Fruit fly (Drosophila melanogaster): ENCODE measurements around the gene CG14153.

CG14153 gene

dm6 chr3L:10658362-10659127, 15.2 kb downstream of the CG14153 start:
- no peak for TF ChIP-seq CG17806 (tag; optimal IDR thresholded peaks at IDR 0.05)
- TF ChIP-seq Snoo (tag; optimal IDR thresholded peaks at IDR 0.05), result no peak
- no peak for TF ChIP-seq CG14655 (GFP tag; optimal IDR thresholded peaks at IDR 0.05)
- no peak for TF ChIP-seq EcR (GFP tag; optimal IDR thresholded peaks at IDR 0.05)
- TF ChIP-seq fd96Ca (GFP tag; IDR thresholded peaks at IDR 0.05), result no peak
- no peak for TF ChIP-seq Pif1B (GFP tag; optimal IDR thresholded peaks at IDR 0.05)
- no peak for TF ChIP-seq Pif1A (GFP tag; optimal IDR thresholded peaks at IDR 0.05)
- TF ChIP-seq D1 (tag; optimal IDR thresholded peaks at IDR 0.05), result no peak
- no peak for TF ChIP-seq CG8159 (tag; optimal IDR thresholded peaks at IDR 0.05)
- TF ChIP-seq CG34367 (tag; optimal IDR thresholded peaks at IDR 0.05), result no peak
- no peak for TF ChIP-seq CG15710 (tag; optimal IDR thresholded peaks at IDR 0.05)
- no peak for TF ChIP-seq rn (GFP tag; IDR thresholded peaks at IDR 0.05)
- TF ChIP-seq CG4496 (GFP tag; IDR thresholded peaks at IDR 0.05), result no peak
- no peak for TF ChIP-seq CG32121 (GFP tag; IDR thresholded peaks at IDR 0.05)
- TF ChIP-seq CG9948 (tag; optimal IDR thresholded peaks at IDR 0.05), result no peak
- no peak for TF ChIP-seq gl (tag; optimal IDR thresholded peaks at IDR 0.05)
- no peak for TF ChIP-seq CG12605 (GFP tag; IDR thresholded peaks at IDR 0.05)
- no peak for TF ChIP-seq CG8301 (tag; optimal IDR thresholded peaks at IDR 0.05)
- TF ChIP-seq CG10348 (GFP tag; IDR thresholded peaks at IDR 0.05), result no peak
- no peak for TF ChIP-seq CG13204 (GFP tag; optimal IDR thresholded peaks at IDR 0.05)

dm6 chr3L:10659524-10659923, 16.2 kb downstream of the CG14153 start:
- TF ChIP-seq D1 (tag; optimal IDR thresholded peaks at IDR 0.05), result no peak
- TF ChIP-seq Pif1A (GFP tag; optimal IDR thresholded peaks at IDR 0.05), result no peak
- TF ChIP-seq CG9948 (tag; optimal IDR thresholded peaks at IDR 0.05), result no peak
- TF ChIP-seq CG17806 (tag; optimal IDR thresholded peaks at IDR 0.05), result no peak
- TF ChIP-seq CG10348 (GFP tag; IDR thresholded peaks at IDR 0.05), result no peak
- TF ChIP-seq CG15710 (tag; optimal IDR thresholded peaks at IDR 0.05), result no peak
- TF ChIP-seq Pif1B (GFP tag; optimal IDR thresholded peaks at IDR 0.05), result no peak
- TF ChIP-seq CG32121 (GFP tag; IDR thresholded peaks at IDR 0.05), result no peak
- TF ChIP-seq CG8301 (tag; optimal IDR thresholded peaks at IDR 0.05), result no peak

dm6 chr3L:10659993-10660743, 16.8 kb downstream of the CG14153 start:
- no peak for TF ChIP-seq Pif1B (GFP tag; optimal IDR thresholded peaks at IDR 0.05)
- TF ChIP-seq Pif1A (GFP tag; optimal IDR thresholded peaks at IDR 0.05), result no peak
- TF ChIP-seq CG34367 (tag; optimal IDR thresholded peaks at IDR 0.05), result peak; percentile 12
- TF ChIP-seq CG8159 (tag; optimal IDR thresholded peaks at IDR 0.05), result peak; percentile 10
- TF ChIP-seq CG14655 (GFP tag; optimal IDR thresholded peaks at IDR 0.05), result no peak
- no peak for TF ChIP-seq CG17806 (tag; optimal IDR thresholded peaks at IDR 0.05)

- TF ChIP-seq CG34367 (tag; optimal IDR thresholded peaks at IDR 0.05), result no peak
- TF ChIP-seq CG17806 (tag; optimal IDR thresholded peaks at IDR 0.05), result no peak
- peak; percentile 23; the same call in 1 of the 2 replicates for TF ChIP-seq Ets98B (GFP tag; IDR thresholded peaks at IDR 0.05)
- peak; percentile 62 for TF ChIP-seq D1 (tag; optimal IDR thresholded peaks at IDR 0.05)
- TF ChIP-seq EcR (GFP tag; optimal IDR thresholded peaks at IDR 0.05), result peak; percentile 45
- TF ChIP-seq CG9948 (tag; optimal IDR thresholded peaks at IDR 0.05), result no peak
- no peak for TF ChIP-seq Snoo (tag; optimal IDR thresholded peaks at IDR 0.05)
- TF ChIP-seq gl (tag; optimal IDR thresholded peaks at IDR 0.05), result no peak
- TF ChIP-seq CG15710 (tag; optimal IDR thresholded peaks at IDR 0.05), result peak; percentile 36
- peak; percentile 42 for TF ChIP-seq Pif1A (GFP tag; optimal IDR thresholded peaks at IDR 0.05)
- TF ChIP-seq CG10348 (GFP tag; IDR thresholded peaks at IDR 0.05), result no peak
- no peak for TF ChIP-seq CG8159 (tag; optimal IDR thresholded peaks at IDR 0.05)
- no peak for TF ChIP-seq rn (GFP tag; IDR thresholded peaks at IDR 0.05)
- no peak for TF ChIP-seq CG13204 (GFP tag; optimal IDR thresholded peaks at IDR 0.05)
- peak; percentile 19 for TF ChIP-seq Pif1B (GFP tag; optimal IDR thresholded peaks at IDR 0.05)
- no peak for TF ChIP-seq CG14655 (GFP tag; optimal IDR thresholded peaks at IDR 0.05)
- TF ChIP-seq CG8301 (tag; optimal IDR thresholded peaks at IDR 0.05), result peak; percentile 9
- TF ChIP-seq CG12605 (GFP tag; IDR thresholded peaks at IDR 0.05), result no peak
- TF ChIP-seq CG4496 (GFP tag; IDR thresholded peaks at IDR 0.05), result peak; percentile 31; the same call in 2 of the 3 replicates
- TF ChIP-seq fd96Ca (GFP tag; IDR thresholded peaks at IDR 0.05), result peak; percentile 13; the same call in 1 of the 3 replicates
- TF ChIP-seq CG32121 (GFP tag; IDR thresholded peaks at IDR 0.05), result peak; percentile 49; the same call in 1 of the 2 replicates
These were observed 17.6 kb downstream of the CG14153 start, which contains the start of the genes CG32066 and CG8003 for dm6 chr3L:10660744-10661589. Gene CG32066 (minus strand): TSS chr3L:10661013. Gene CG8003 (plus strand): TSS chr3L:10661475.

dm6 chr3L:10663190-10663763, 19.9 kb downstream of the CG14153 start, which contains the start of gene Adi1:
Gene Adi1 (plus strand): TSS chr3L:10663376.
- TF ChIP-seq gl (tag; optimal IDR thresholded peaks at IDR 0.05), result no peak
- no peak for TF ChIP-seq CG8301 (tag; optimal IDR thresholded peaks at IDR 0.05)
- TF ChIP-seq EcR (GFP tag; optimal IDR thresholded peaks at IDR 0.05), result peak; percentile 22
- TF ChIP-seq Snoo (tag; optimal IDR thresholded peaks at IDR 0.05), result no peak

Data from whole organism, pupa.